Worm (Caenorhabditis elegans) whole organism, mixed stage, embryonic: ENCODE data around the gene doxa-1.

ENCODE experiments used
- blmp-1 ChIP-seq: fragments of 150-350 bp; optimal IDR thresholded peaks from 2 replicates; lab custom pipeline; 2014; ENCODE audit warnings: missing biosample characterization, missing genetic modification characterization
- ces-1 ChIP-seq: fragments of 150-350 bp; optimal IDR thresholded peaks from 2 replicates; lab custom pipeline; 2014; ENCODE audit warnings: missing biosample characterization, missing genetic modification reagents, missing genetic modification characterization
- elt-3 ChIP-seq: fragments of 150-350 bp; optimal IDR thresholded peaks from 2 replicates; lab custom pipeline; 2014; ENCODE audit warnings: missing biosample characterization, missing genetic modification characterization
- mab-5 ChIP-seq: fragments of 150-350 bp; optimal IDR thresholded peaks from 2 replicates; lab custom pipeline; 2014; ENCODE audit warnings: missing biosample characterization, missing genetic modification characterization
- mep-1 ChIP-seq: fragments of 150-350 bp; optimal IDR thresholded peaks from 2 replicates; lab custom pipeline; 2017; ENCODE audit warnings: missing biosample characterization, missing genetic modification reagents, missing genetic modification characterization, inconsistent platforms
- nhr-12 ChIP-seq: fragments of 150-350 bp; optimal IDR thresholded peaks from 2 replicates; lab custom pipeline; 2014; ENCODE audit warnings: missing biosample characterization, missing genetic modification characterization
- nhr-237 ChIP-seq: fragments of 150-350 bp; optimal IDR thresholded peaks from 2 replicates; lab custom pipeline; 2014; ENCODE audit warnings: missing biosample characterization, missing genetic modification characterization
- nhr-28 ChIP-seq: fragments of 150-350 bp; optimal IDR thresholded peaks from 2 replicates; lab custom pipeline; 2014; ENCODE audit warnings: missing biosample characterization, missing genetic modification characterization
- pha-4 ChIP-seq: fragments of 150-350 bp; optimal IDR thresholded peaks from 2 replicates; lab custom pipeline; 2018; ENCODE audit warnings: missing biosample characterization, missing genetic modification reagents, missing genetic modification characterization
- snpc-4 ChIP-seq: fragments of 150-350 bp; optimal IDR thresholded peaks from 2 replicates; lab custom pipeline; 2014; ENCODE audit warnings: missing biosample characterization, missing genetic modification characterization
- unc-62 ChIP-seq: fragments of 150-350 bp; optimal IDR thresholded peaks from 2 replicates; lab custom pipeline; 2014; ENCODE audit warnings: missing biosample characterization, missing genetic modification reagents, missing genetic modification characterization

- TF ChIP-seq pha-4 (tag; lab: Kevin White, UChicago), result no peak
- no peak for TF ChIP-seq snpc-4
- no peak for TF ChIP-seq nhr-28
- TF ChIP-seq nhr-237, result no peak
- TF ChIP-seq ces-1, result no peak
- no peak for TF ChIP-seq blmp-1
- no peak for TF ChIP-seq nhr-12 (tag; lab: Kevin White, UChicago)
- no peak for TF ChIP-seq mep-1
- TF ChIP-seq unc-62 (GFP tag; lab: Kevin White, UChicago), result no peak
- no peak for TF ChIP-seq elt-3 (tag; lab: Kevin White, UChicago)
- no peak for TF ChIP-seq mab-5
Observed at ce11 chrIII:8593620-8594019, 12.7 kb downstream of the doxa-1 start, which contains the start of gene C06E1.7.
